Worm (Caenorhabditis elegans): ENCODE results near the gene mth-2.

The mth-2 gene

DNA sequence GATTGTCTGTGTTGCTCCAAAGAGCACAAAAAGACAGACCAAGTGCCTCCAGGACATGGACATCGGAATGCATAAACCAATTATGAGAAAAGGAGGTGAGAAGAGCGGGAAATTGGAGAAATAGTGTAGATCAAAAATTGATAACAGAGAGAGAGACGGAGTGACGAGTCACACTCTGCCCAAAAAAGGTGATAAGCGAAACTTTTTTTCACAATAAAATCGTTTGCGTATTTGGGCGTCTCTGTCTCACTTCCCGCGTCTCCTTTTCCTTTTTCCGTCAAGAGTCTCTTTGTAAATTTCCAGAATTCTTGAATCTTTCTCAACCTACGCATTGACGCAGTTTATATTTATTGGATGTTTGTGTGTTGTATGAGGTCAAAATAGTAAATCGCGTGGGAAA, at the start of gene mth-2:
Gene mth-2 (minus strand): TSS at position 188 of the 400 bp plus-strand sequence.
- TF ChIP-seq ztf-23 (GFP tag; IDR thresholded peaks at IDR 0.05) = no peak
- no peak for TF ChIP-seq ztf-29 (GFP tag; IDR thresholded peaks at IDR 0.05)
- TF ChIP-seq flt-1 (GFP tag; IDR thresholded peaks at IDR 0.05) = no peak
- no peak for TF ChIP-seq ref-1 (GFP tag; conservative IDR thresholded peaks at IDR 0.05)
- no peak for TF ChIP-seq tab-1 (GFP tag; IDR thresholded peaks at IDR 0.05)
- no peak for TF ChIP-seq med-1 (GFP tag; optimal IDR thresholded peaks at IDR 0.05; ENCODE audit: insufficient read depth)
- TF ChIP-seq klf-2 (GFP tag; conservative IDR thresholded peaks at IDR 0.05) = no peak
- no peak for TF ChIP-seq cog-1 (tag; optimal IDR thresholded peaks at IDR 0.05)

DNA sequence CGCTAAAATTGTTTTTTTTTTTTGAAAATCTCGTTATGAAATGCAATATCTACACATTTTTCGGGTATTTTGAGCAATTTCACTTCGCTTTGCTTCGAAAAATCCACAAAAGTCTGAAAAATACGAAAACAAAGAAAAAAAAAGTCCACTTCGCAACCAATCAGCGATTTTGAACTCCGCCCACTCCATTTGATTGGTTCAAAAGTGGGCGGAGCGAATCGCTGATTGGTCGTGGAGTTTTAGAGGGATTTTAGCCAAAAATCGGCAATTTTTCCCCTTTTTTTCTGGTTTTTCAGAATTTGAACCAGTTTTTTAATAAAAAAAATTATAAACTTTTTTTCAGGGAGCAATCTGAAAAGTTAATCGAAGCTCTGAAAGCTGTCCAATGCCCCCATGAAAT, 44.8 kb upstream of the mth-2 start:
- no peak for TF ChIP-seq ztf-23 (GFP tag; IDR thresholded peaks at IDR 0.05)
- TF ChIP-seq cog-1 (tag; optimal IDR thresholded peaks at IDR 0.05) = no peak
- no peak for TF ChIP-seq flt-1 (GFP tag; IDR thresholded peaks at IDR 0.05)
- TF ChIP-seq klf-2 (GFP tag; conservative IDR thresholded peaks at IDR 0.05) = no peak
- TF ChIP-seq T22C8.4 (GFP tag; IDR thresholded peaks at IDR 0.05) = no peak
- TF ChIP-seq tab-1 (GFP tag; IDR thresholded peaks at IDR 0.05) = no peak
- TF ChIP-seq med-1 (GFP tag; optimal IDR thresholded peaks at IDR 0.05; ENCODE audit: insufficient read depth) = no peak
- TF ChIP-seq ztf-29 (GFP tag; IDR thresholded peaks at IDR 0.05) = no peak
- no peak for TF ChIP-seq ref-1 (GFP tag; conservative IDR thresholded peaks at IDR 0.05)

- TF ChIP-seq ref-1 (GFP tag; conservative IDR thresholded peaks at IDR 0.05) = 0 out of 2 replicates have a peak, but pooled peaks have one; percentile 26
- peak; percentile 10 for TF ChIP-seq cog-1 (tag; optimal IDR thresholded peaks at IDR 0.05)
- TF ChIP-seq klf-2 (GFP tag; conservative IDR thresholded peaks at IDR 0.05) = peak; percentile 85
- TF ChIP-seq med-1 (GFP tag; optimal IDR thresholded peaks at IDR 0.05; ENCODE audit: insufficient read depth) = peak; percentile 91
- TF ChIP-seq T22C8.4 (GFP tag; IDR thresholded peaks at IDR 0.05) = peak; percentile 82
- TF ChIP-seq ztf-23 (GFP tag; IDR thresholded peaks at IDR 0.05) = peak; percentile 83
- TF ChIP-seq ztf-29 (GFP tag; IDR thresholded peaks at IDR 0.05) = peak; percentile 80
- TF ChIP-seq tab-1 (GFP tag; IDR thresholded peaks at IDR 0.05) = peak; percentile 85
- peak; percentile 88 for TF ChIP-seq flt-1 (GFP tag; IDR thresholded peaks at IDR 0.05)
Observed at ce11 chrII:4237701-4238214, 43.6 kb upstream of the mth-2 start, which contains the start of the genes fbxc-44 and C16A11.2. TSS of gene fbxc-44 (minus strand) at chrII:4237751. TSS of gene C16A11.2 (plus strand) at chrII:4238203.

- TF ChIP-seq cog-1 (tag; optimal IDR thresholded peaks at IDR 0.05) (no peak), med-1 (GFP tag; optimal IDR thresholded peaks at IDR 0.05; ENCODE audit: insufficient read depth) (no peak), ztf-23 (GFP tag; IDR thresholded peaks at IDR 0.05) (no peak), tab-1 (GFP tag; IDR thresholded peaks at IDR 0.05) (no peak), klf-2 (GFP tag; conservative IDR thresholded peaks at IDR 0.05) (no peak), ztf-29 (GFP tag; IDR thresholded peaks at IDR 0.05) (no peak)
Observed at ce11 chrII:4235959-4236358, 41.8 kb upstream of the mth-2 start, which contains the start of gene fbxc-43. TSS of gene fbxc-43 (minus strand) at chrII:4235996.

DNA sequence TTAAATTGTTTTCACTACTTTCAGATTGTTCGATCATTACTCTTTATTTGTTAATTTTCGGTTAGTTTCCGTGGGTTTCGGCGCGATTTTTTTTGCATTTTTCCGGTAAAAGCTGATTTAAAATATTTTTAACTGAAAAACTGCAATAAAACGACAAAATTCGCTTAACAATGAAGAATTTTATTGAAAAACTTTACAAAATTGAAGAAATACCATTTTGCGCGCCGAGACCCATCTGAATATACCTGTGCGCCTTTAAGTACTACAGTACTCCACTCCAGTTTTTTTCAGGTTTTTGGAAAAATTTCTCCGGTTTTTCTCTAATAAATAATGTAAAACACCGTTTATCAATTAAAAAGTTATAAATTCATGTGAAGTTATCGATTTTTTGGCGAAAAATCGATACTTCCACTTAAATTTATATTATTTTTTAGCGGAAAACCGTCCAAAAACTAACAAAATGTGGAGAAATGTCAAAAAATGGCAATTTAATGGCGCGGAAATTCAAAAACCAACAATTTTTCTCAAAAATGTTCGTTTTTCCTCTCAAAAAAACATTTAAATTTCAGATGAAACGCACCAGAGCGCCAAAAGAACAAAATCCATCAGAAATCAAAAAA, 36.8 kb upstream of the mth-2 start, which contains the start of gene C16A11.10:
Gene C16A11.10 (plus strand): TSS at position 570 of the 620 bp plus-strand sequence.
- TF ChIP-seq ztf-23 (GFP tag; IDR thresholded peaks at IDR 0.05) (no peak), klf-2 (GFP tag; conservative IDR thresholded peaks at IDR 0.05) (no peak), T22C8.4 (GFP tag; IDR thresholded peaks at IDR 0.05) (no peak), ref-1 (GFP tag; conservative IDR thresholded peaks at IDR 0.05) (no peak), tab-1 (GFP tag; IDR thresholded peaks at IDR 0.05) (no peak), ztf-29 (GFP tag; IDR thresholded peaks at IDR 0.05) (no peak), med-1 (GFP tag; optimal IDR thresholded peaks at IDR 0.05; ENCODE audit: insufficient read depth) (no peak), cog-1 (tag; optimal IDR thresholded peaks at IDR 0.05) (no peak), flt-1 (GFP tag; IDR thresholded peaks at IDR 0.05) (no peak)

ce11 chrII:4229106-4229708, 35.1 kb upstream of the mth-2 start, which contains the start of gene C16A11.3:
TSS of gene C16A11.3 (plus strand) at chrII:4229545.
- TF ChIP-seq flt-1 (GFP tag; IDR thresholded peaks at IDR 0.05) (no peak), med-1 (GFP tag; optimal IDR thresholded peaks at IDR 0.05; ENCODE audit: insufficient read depth) (no peak), tab-1 (GFP tag; IDR thresholded peaks at IDR 0.05) (no peak), ztf-29 (GFP tag; IDR thresholded peaks at IDR 0.05) (no peak), T22C8.4 (GFP tag; IDR thresholded peaks at IDR 0.05) (no peak), ref-1 (GFP tag; conservative IDR thresholded peaks at IDR 0.05) (no peak)

ce11 chrII:4228112-4228770, 34.1 kb upstream of the mth-2 start:
- TF ChIP-seq klf-2 (GFP tag; conservative IDR thresholded peaks at IDR 0.05) (no peak), T22C8.4 (GFP tag; IDR thresholded peaks at IDR 0.05) (no peak), med-1 (GFP tag; optimal IDR thresholded peaks at IDR 0.05; ENCODE audit: insufficient read depth) (no peak), tab-1 (GFP tag; IDR thresholded peaks at IDR 0.05) (no peak), flt-1 (GFP tag; IDR thresholded peaks at IDR 0.05) (no peak), cog-1 (tag; optimal IDR thresholded peaks at IDR 0.05) (no peak), ztf-23 (GFP tag; IDR thresholded peaks at IDR 0.05) (no peak), ref-1 (GFP tag; conservative IDR thresholded peaks at IDR 0.05) (no peak)

- TF ChIP-seq klf-2 (GFP tag; conservative IDR thresholded peaks at IDR 0.05) (no peak), T22C8.4 (GFP tag; IDR thresholded peaks at IDR 0.05) (no peak), cog-1 (tag; optimal IDR thresholded peaks at IDR 0.05) (no peak), tab-1 (GFP tag; IDR thresholded peaks at IDR 0.05) (no peak), ref-1 (GFP tag; conservative IDR thresholded peaks at IDR 0.05) (no peak), ztf-23 (GFP tag; IDR thresholded peaks at IDR 0.05) (no peak), ztf-29 (GFP tag; IDR thresholded peaks at IDR 0.05) (no peak), med-1 (GFP tag; optimal IDR thresholded peaks at IDR 0.05; ENCODE audit: insufficient read depth) (no peak), flt-1 (GFP tag; IDR thresholded peaks at IDR 0.05) (no peak)
Observed at ce11 chrII:4226598-4227096, 32.5 kb upstream of the mth-2 start, which contains the start of gene C16A11.4. TSS of gene C16A11.4 (plus strand) at chrII:4227046.

All from whole organism, midembryonic.